Fruit fly (Drosophila melanogaster) whole organism, embryonic: Measurements from ENCODE around the gene CG31807.

Experiments used
- ATbp ChIP-seq: fragments of 200-800 bp; sonication (Bioruptor generic); optimal IDR thresholded peaks from 2 replicates; lab custom pipeline; 2017; ENCODE audit warnings: missing biosample characterization, mild to moderate bottlenecking, missing genetic modification characterization, missing genetic modification reagents
- Atf-2 ChIP-seq: fragments of 200-800 bp; sonication (Bioruptor generic); optimal IDR thresholded peaks from 2 replicates; lab custom pipeline; 2016; ENCODE audit warnings: missing biosample characterization, missing genetic modification characterization
- Bteb2 ChIP-seq: fragments of 200-800 bp; sonication (Bioruptor generic); optimal IDR thresholded peaks from 2 replicates; lab custom pipeline; 2016; ENCODE audit warnings: missing biosample characterization, missing genetic modification characterization
- C15 ChIP-seq: fragments of 200-800 bp; sonication (Bioruptor generic); IDR thresholded peaks from 3 replicates; pipeline ENCODE4 v1.3.6; 2022; ENCODE audit warnings: missing biosample characterization, missing genetic modification characterization
- CG1024 ChIP-seq: fragments of 200-800 bp; sonication (Bioruptor generic); IDR thresholded peaks from 2 replicates; pipeline ENCODE4 v1.3.6; 2022; ENCODE audit warnings: missing biosample characterization, missing genetic modification characterization
- CG11456 ChIP-seq: fragments of 200-800 bp; sonication (Bioruptor generic); IDR thresholded peaks from 3 replicates; pipeline ENCODE4 v1.3.6; 2022; ENCODE audit warnings: missing biosample characterization, missing genetic modification characterization
- CG12391 ChIP-seq: fragments of 200-800 bp; sonication (Bioruptor generic); optimal IDR thresholded peaks from 3 replicates; lab custom pipeline; 2018; ENCODE audit warnings: missing biosample characterization, mild to moderate bottlenecking, missing genetic modification characterization, moderate library complexity
- CG12769 ChIP-seq: fragments of 200-800 bp; sonication (Bioruptor generic); optimal IDR thresholded peaks from 2 replicates; lab custom pipeline; 2019; ENCODE audit warnings: missing biosample characterization, mild to moderate bottlenecking, missing genetic modification characterization, moderate library complexity
- CG14014 ChIP-seq: fragments of 200-800 bp; sonication (Bioruptor generic); IDR thresholded peaks from 2 replicates; pipeline ENCODE4 v1.3.6; 2022; ENCODE audit warnings: missing biosample characterization, missing genetic modification characterization
- CG14667 ChIP-seq: fragments of 200-800 bp; sonication (Bioruptor generic); IDR thresholded peaks from 2 replicates; pipeline ENCODE4 v1.3.6; 2022; ENCODE audit warnings: missing biosample characterization, missing genetic modification characterization
- CG14860 ChIP-seq: fragments of 200-800 bp; sonication (Bioruptor generic); IDR thresholded peaks from 3 replicates; pipeline ENCODE4 v1.3.6; 2022; ENCODE audit warnings: missing biosample characterization, missing genetic modification characterization; ENCODE audit not compliant: partially characterized antibody
- CG16779 ChIP-seq: fragments of 200-800 bp; sonication (Bioruptor generic); IDR thresholded peaks from 2 replicates; pipeline ENCODE4 v1.3.6; 2022; ENCODE audit warnings: missing biosample characterization, missing genetic modification characterization
- CG17802 ChIP-seq: fragments of 200-800 bp; sonication (Bioruptor generic); optimal IDR thresholded peaks from 2 replicates; lab custom pipeline; 2018; ENCODE audit warnings: missing biosample characterization, mild to moderate bottlenecking, missing genetic modification characterization, moderate library complexity
- CG18599 ChIP-seq: fragments of 200-800 bp; sonication (Bioruptor generic); optimal IDR thresholded peaks from 3 replicates; lab custom pipeline; 2017; ENCODE audit warnings: missing biosample characterization, missing genetic modification characterization, mild to moderate bottlenecking, moderate library complexity, missing genetic modification reagents
- CG2202 ChIP-seq: fragments of 200-800 bp; sonication (Bioruptor generic); optimal IDR thresholded peaks from 2 replicates; lab custom pipeline; 2018; ENCODE audit warnings: missing biosample characterization, mild to moderate bottlenecking, missing genetic modification characterization
- CG32767 ChIP-seq: fragments of 200-800 bp; sonication (Bioruptor generic); IDR thresholded peaks from 2 replicates; pipeline ENCODE4 v1.3.6; 2022; ENCODE audit warnings: missing biosample characterization, missing genetic modification characterization
- CG3281 ChIP-seq: fragments of 200-800 bp; sonication (Bioruptor generic); optimal IDR thresholded peaks from 3 replicates; lab custom pipeline; 2017; ENCODE audit warnings: missing biosample characterization, mild to moderate bottlenecking, missing genetic modification characterization
- CG34224 ChIP-seq: fragments of 200-800 bp; sonication (Bioruptor generic); IDR thresholded peaks from 3 replicates; pipeline ENCODE4 v1.3.6; 2022; ENCODE audit warnings: missing biosample characterization, missing genetic modification characterization; ENCODE audit not compliant: partially characterized antibody
- CG34422 ChIP-seq: fragments of 200-800 bp; sonication (Bioruptor generic); IDR thresholded peaks from 3 replicates; pipeline ENCODE4 v1.3.6; 2022; ENCODE audit warnings: missing biosample characterization, missing genetic modification characterization
- CG6254 ChIP-seq: fragments of 200-800 bp; sonication (Bioruptor generic); optimal IDR thresholded peaks from 3 replicates; lab custom pipeline; 2017; ENCODE audit warnings: mild to moderate bottlenecking, missing biosample characterization, missing genetic modification reagents, missing genetic modification characterization
- CG6689 ChIP-seq: fragments of 200-800 bp; sonication (Bioruptor generic); IDR thresholded peaks from 2 replicates; pipeline ENCODE4 v1.3.6; 2022; ENCODE audit warnings: missing biosample characterization, missing genetic modification characterization
- CG9727 ChIP-seq: fragments of 200-800 bp; sonication (Bioruptor generic); optimal IDR thresholded peaks from 3 replicates; lab custom pipeline; 2017; ENCODE audit warnings: missing biosample characterization, mild to moderate bottlenecking, missing genetic modification characterization
- CG9817 ChIP-seq: fragments of 200-800 bp; sonication (Bioruptor generic); optimal IDR thresholded peaks from 2 replicates; lab custom pipeline; 2018; ENCODE audit warnings: missing biosample characterization, mild to moderate bottlenecking, missing genetic modification characterization, moderate library complexity
- E2f2 ChIP-seq: fragments of 200-800 bp; sonication (Bioruptor generic); IDR thresholded peaks from 2 replicates; pipeline ENCODE4 v1.3.6; 2022; ENCODE audit warnings: missing biosample characterization, missing genetic modification characterization
- Elba2 ChIP-seq: fragments of 200-800 bp; sonication (Bioruptor generic); optimal IDR thresholded peaks from 3 replicates; lab custom pipeline; 2016; ENCODE audit warnings: missing biosample characterization, missing genetic modification characterization
- Fer1 ChIP-seq: fragments of 200-800 bp; sonication (Bioruptor generic); optimal IDR thresholded peaks from 2 replicates; lab custom pipeline; 2017; ENCODE audit warnings: missing biosample characterization, mild to moderate bottlenecking, missing genetic modification characterization
- Fer2 ChIP-seq: fragments of 200-800 bp; sonication (Bioruptor generic); optimal IDR thresholded peaks from 2 replicates; lab custom pipeline; 2018; ENCODE audit warnings: missing biosample characterization, mild to moderate bottlenecking, missing genetic modification characterization, moderate library complexity
- Gug ChIP-seq: fragments of 200-800 bp; sonication (Bioruptor generic); IDR thresholded peaks from 4 replicates; pipeline ENCODE4 v1.3.6; 2022; ENCODE audit warnings: missing biosample characterization, missing genetic modification characterization
- Hr78 ChIP-seq, 2 experiments: fragments of 200-800 bp in 1 of 2; fragments of >200 bp in 1 of 2; sonication (Bioruptor generic) in 1 of 2; optimal IDR thresholded peaks; 2 replicates each; lab custom pipeline; 2017 to 2019; ENCODE audit warnings: missing biosample characterization in 2 of 2, missing genetic modification characterization in 2 of 2, mild to moderate bottlenecking in 1 of 2, moderate library complexity in 1 of 2
- MBD-R2 ChIP-seq: fragments of 200-800 bp; sonication (Bioruptor generic); IDR thresholded peaks from 2 replicates; pipeline ENCODE4 v1.3.6; 2022; ENCODE audit warnings: missing biosample characterization, missing genetic modification characterization
- MESR4 ChIP-seq: fragments of 200-800 bp; sonication (Bioruptor generic); optimal IDR thresholded peaks from 2 replicates; lab custom pipeline; 2018; ENCODE audit warnings: missing biosample characterization, mild to moderate bottlenecking, missing genetic modification characterization, moderate library complexity
- MTF-1 ChIP-seq: fragments of 200-800 bp; sonication (Bioruptor generic); optimal IDR thresholded peaks from 2 replicates; lab custom pipeline; 2018; ENCODE audit warnings: missing biosample characterization, mild to moderate bottlenecking, missing genetic modification characterization, borderline replicate concordance
- Neu2 ChIP-seq: fragments of 200-800 bp; sonication (Bioruptor generic); optimal IDR thresholded peaks from 3 replicates; lab custom pipeline; 2016; ENCODE audit warnings: missing biosample characterization, missing genetic modification characterization, borderline replicate concordance
- Opbp ChIP-seq: fragments of 200-800 bp; sonication (Bioruptor generic); IDR thresholded peaks from 3 replicates; pipeline ENCODE4 v1.3.6; 2022; ENCODE audit warnings: missing biosample characterization, missing genetic modification characterization; ENCODE audit not compliant: partially characterized antibody
- Sry-δ ChIP-seq: fragments of 200-800 bp; sonication (Bioruptor generic); optimal IDR thresholded peaks from 2 replicates; lab custom pipeline; 2016; ENCODE audit warnings: missing biosample characterization, missing genetic modification characterization
- ap ChIP-seq: fragments of 200-800 bp; sonication (Bioruptor generic); IDR thresholded peaks from 2 replicates; pipeline ENCODE4 v1.3.6; 2022; ENCODE audit warnings: missing biosample characterization, missing genetic modification characterization
- ato ChIP-seq: fragments of 200-800 bp; sonication (Bioruptor generic); IDR thresholded peaks from 2 replicates; pipeline ENCODE4 v1.3.6; 2022; ENCODE audit warnings: missing biosample characterization, missing genetic modification characterization; ENCODE audit not compliant: partially characterized antibody
- ewg ChIP-seq: fragments of 200-800 bp; sonication (Bioruptor generic); optimal IDR thresholded peaks from 3 replicates; lab custom pipeline; 2017; ENCODE audit warnings: mild to moderate bottlenecking, missing biosample characterization, missing genetic modification reagents, missing genetic modification characterization
- gfzf ChIP-seq: fragments of 200-800 bp; sonication (Bioruptor generic); optimal IDR thresholded peaks from 2 replicates; lab custom pipeline; 2016; ENCODE audit warnings: missing biosample characterization, mild to moderate bottlenecking, missing genetic modification characterization, moderate library complexity
- gsb ChIP-seq: fragments of 200-800 bp; sonication (Bioruptor generic); IDR thresholded peaks from 2 replicates; pipeline ENCODE4 v1.3.6; 2022; ENCODE audit warnings: missing biosample characterization, missing genetic modification characterization
- h ChIP-seq: fragments of >200 bp; optimal IDR thresholded peaks from 2 replicates; lab custom pipeline; 2017
- jigr1 ChIP-seq: fragments of 200-800 bp; sonication (Bioruptor generic); IDR thresholded peaks from 3 replicates; pipeline ENCODE4 v1.3.6; 2022; ENCODE audit warnings: missing biosample characterization, missing genetic modification characterization
- klu ChIP-seq: fragments of 200-800 bp; sonication (Bioruptor generic); IDR thresholded peaks from 2 replicates; pipeline ENCODE4 v1.3.6; 2022; ENCODE audit warnings: missing biosample characterization, missing genetic modification characterization
- lilli ChIP-seq: fragments of 200-800 bp; sonication (Bioruptor generic); optimal IDR thresholded peaks from 3 replicates; lab custom pipeline; 2016; ENCODE audit warnings: missing biosample characterization, missing genetic modification characterization
- pros ChIP-seq: fragments of 200-800 bp; sonication (Bioruptor generic); optimal IDR thresholded peaks from 3 replicates; lab custom pipeline; 2019; ENCODE audit warnings: missing biosample characterization, mild to moderate bottlenecking, missing genetic modification characterization, moderate library complexity
- pum ChIP-seq: fragments of 200-800 bp; sonication (Bioruptor generic); optimal IDR thresholded peaks from 2 replicates; lab custom pipeline; 2016; ENCODE audit warnings: missing biosample characterization, missing genetic modification characterization
- sd ChIP-seq: fragments of 200-800 bp; sonication (Bioruptor generic); optimal IDR thresholded peaks from 3 replicates; lab custom pipeline; 2018; ENCODE audit warnings: missing biosample characterization, mild to moderate bottlenecking, missing genetic modification characterization, moderate library complexity
- slou ChIP-seq: fragments of 200-800 bp; sonication (Bioruptor generic); optimal IDR thresholded peaks from 3 replicates; lab custom pipeline; 2016; ENCODE audit warnings: missing biosample characterization, missing genetic modification characterization
- toy ChIP-seq: fragments of 200-800 bp; sonication (Bioruptor generic); IDR thresholded peaks from 2 replicates; pipeline ENCODE4 v1.3.6; 2022; ENCODE audit warnings: missing biosample characterization, missing genetic modification characterization
- twi ChIP-seq: fragments of 200-800 bp; optimal IDR thresholded peaks from 2 replicates; lab custom pipeline; 2019; ENCODE audit warnings: missing biosample characterization, mild to moderate bottlenecking, missing genetic modification characterization, moderate library complexity

Gene CG31807

DNA sequence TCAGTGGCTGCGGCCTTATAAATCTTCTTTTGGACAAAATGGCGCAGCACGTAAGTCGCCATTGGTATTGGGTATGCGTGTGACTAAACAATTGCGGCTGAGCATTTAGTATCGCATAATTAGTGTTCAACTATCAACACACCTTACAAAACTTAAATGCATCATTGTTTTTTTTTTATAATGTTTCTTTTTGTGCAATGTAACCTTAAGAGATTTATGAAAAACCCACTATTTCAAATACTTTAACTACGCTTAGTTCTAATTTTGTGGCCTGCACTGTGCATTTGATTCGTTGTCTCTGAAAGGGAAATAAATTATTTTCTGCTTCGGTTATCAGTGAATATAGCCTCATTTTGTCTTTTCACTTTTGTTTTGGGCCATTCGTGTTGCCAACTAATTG is 39.8 kb downstream of the CG31807 start (continued):
- TF ChIP-seq CG16779 (GFP tag; lab: Robert Waterston, UW) (no peak), CG6254 (GFP tag; lab: Kevin White, UChicago) (peak; percentile 55), twi (tag; lab: Kevin White, UChicago) (no peak), klu (no peak), E2f2 (GFP tag; lab: Robert Waterston, UW) (peak; percentile 27; the same call in 1 of the 2 replicates), pros (GFP tag; lab: Kevin White, UChicago) (no peak), Elba2 (no peak), CG34224 (GFP tag; lab: Robert Waterston, UW) (no peak), lilli (GFP tag; lab: Kevin White, UChicago) (peak; percentile 56), CG1024 (GFP tag; lab: Robert Waterston, UW) (no peak), CG9817 (tag; lab: Kevin White, UChicago) (peak; percentile 53), Fer2 (tag; lab: Kevin White, UChicago) (peak; percentile 15), CG17802 (no peak), Opbp (GFP tag; lab: Robert Waterston, UW) (no peak), ato (no peak), CG34422 (GFP tag; lab: Robert Waterston, UW) (peak; percentile 63; the same call in 2 of the 3 replicates), Hr78 (GFP tag; optimal IDR thresholded peaks at IDR 0.05; lab: Kevin White, UChicago) (no peak), MTF-1 (no peak), CG14860 (GFP tag; lab: Robert Waterston, UW) (no peak), jigr1 (GFP tag; lab: Robert Waterston, UW) (no peak), h (lab: Kevin White, UChicago) (no peak), CG14667 (GFP tag; lab: Robert Waterston, UW) (no peak; the same call in 1 of the 2 replicates), CG14014 (GFP tag; lab: Robert Waterston, UW) (peak; percentile 67), MESR4 (GFP tag; lab: Kevin White, UChicago) (no peak), gsb (GFP tag; lab: Robert Waterston, UW) (no peak), CG12769 (tag; lab: Kevin White, UChicago) (peak; percentile 43), CG6689 (GFP tag; lab: Robert Waterston, UW) (peak; percentile 56; the same call in 1 of the 2 replicates), ap (GFP tag; lab: Robert Waterston, UW) (peak; percentile 31; the same call in 1 of the 2 replicates), toy (GFP tag; lab: Robert Waterston, UW) (no peak), MBD-R2 (peak; percentile 28; the same call in 1 of the 2 replicates), pum (GFP tag; lab: Kevin White, UChicago) (peak; percentile 40), CG3281 (GFP tag; lab: Kevin White, UChicago) (peak; percentile 76), CG32767 (GFP tag; lab: Robert Waterston, UW) (0 out of 2 replicates have a peak, but pooled peaks have one; percentile 49), Neu2 (GFP tag; lab: Kevin White, UChicago) (no peak), slou (GFP tag; lab: Kevin White, UChicago) (no peak), gfzf (GFP tag; lab: Kevin White, UChicago) (no peak), Atf-2 (GFP tag; lab: Kevin White, UChicago) (peak; percentile 48), Bteb2 (GFP tag; lab: Kevin White, UChicago) (peak; percentile 30), ATbp (GFP tag; lab: Kevin White, UChicago) (peak; percentile 59), C15 (GFP tag; lab: Robert Waterston, UW) (no peak), ewg (GFP tag; lab: Kevin White, UChicago) (peak; percentile 38), Fer1 (GFP tag; lab: Kevin White, UChicago) (peak; percentile 61), Gug (no peak; the same call in 3 of the 4 replicates), Sry-δ (GFP tag; lab: Kevin White, UChicago) (peak; percentile 5), CG11456 (GFP tag; lab: Robert Waterston, UW) (no peak), CG18599 (GFP tag; lab: Kevin White, UChicago) (peak; percentile 77), CG12391 (tag; lab: Kevin White, UChicago) (peak; percentile 76), sd (no peak), CG2202 (tag; lab: Kevin White, UChicago) (peak; percentile 4), CG9727 (peak; percentile 54)
